Worm (Caenorhabditis elegans) whole organism, young adult: Measurements from ENCODE around the gene F52H2.5.
A peak's percentile ranks its signal among the peaks of the same experiment; 100 is the strongest.

Experiments
- B0019.2 ChIP-seq: fragments of 200-800 bp; sonication (Bioruptor generic); conservative IDR thresholded peaks from 2 replicates; pipeline ENCODE4 v1.3.6; 2022; ENCODE audit warnings: missing genetic modification reagents, missing genetic modification characterization, missing compliant biosample characterization
- F57A8.1 ChIP-seq: fragments of 200-800 bp; sonication (Bioruptor generic); optimal IDR thresholded peaks from 2 replicates; lab custom pipeline; 2018; ENCODE audit warnings: mild to moderate bottlenecking, missing genetic modification characterization, moderate library complexity, missing compliant biosample characterization
- K12H6.12 ChIP-seq: fragments of 200-800 bp; sonication (Bioruptor generic); optimal IDR thresholded peaks from 2 replicates; lab custom pipeline; 2018; ENCODE audit warnings: mild to moderate bottlenecking, missing genetic modification characterization, missing compliant biosample characterization
- T07F8.4 ChIP-seq: sonication (generic microtip); optimal IDR thresholded peaks from 2 replicates; lab custom pipeline; 2016; ENCODE audit warnings: mild to moderate bottlenecking, missing genetic modification characterization, moderate library complexity, missing compliant biosample characterization
- Y53F4B.3 ChIP-seq: fragments of 200-800 bp; sonication (Bioruptor generic); IDR thresholded peaks from 2 replicates; pipeline ENCODE4 v1.3.6; 2022; ENCODE audit warnings: missing genetic modification reagents, missing genetic modification characterization, missing compliant biosample characterization
- Y56A3A.18 ChIP-seq: fragments of 200-800 bp; sonication (Bioruptor generic); IDR thresholded peaks from 2 replicates; pipeline ENCODE4 v1.3.6; 2022; ENCODE audit warnings: missing genetic modification reagents, missing genetic modification characterization, missing compliant biosample characterization
- Y79H2A.3 ChIP-seq: fragments of 200-800 bp; sonication (Bioruptor generic); conservative IDR thresholded peaks from 2 replicates; pipeline ENCODE4 v1.3.6; 2022; ENCODE audit warnings: missing genetic modification reagents, missing genetic modification characterization, missing compliant biosample characterization
- ZK185.1 ChIP-seq: sonication (generic microtip); optimal IDR thresholded peaks from 2 replicates; lab custom pipeline; 2016; ENCODE audit warnings: mild to moderate bottlenecking, missing genetic modification characterization, missing compliant biosample characterization; ENCODE audit not compliant: poor library complexity, severe bottlenecking
- aptf-2 ChIP-seq: fragments of 200-800 bp; sonication (Bioruptor generic); conservative IDR thresholded peaks from 2 replicates; pipeline ENCODE4 v1.3.6; 2022; ENCODE audit warnings: missing genetic modification reagents, missing genetic modification characterization, missing compliant biosample characterization
- attf-6 ChIP-seq: fragments of 200-800 bp; sonication (Bioruptor generic); IDR thresholded peaks from 2 replicates; pipeline ENCODE4 v1.3.6; 2022; ENCODE audit warnings: missing genetic modification reagents, missing genetic modification characterization, missing compliant biosample characterization
- bed-1 ChIP-seq: fragments of 200-800 bp; sonication (Bioruptor generic); IDR thresholded peaks from 2 replicates; pipeline ENCODE4 v1.3.6; 2022; ENCODE audit warnings: missing genetic modification reagents, missing genetic modification characterization, missing compliant biosample characterization
- bed-2 ChIP-seq: fragments of 200-800 bp; sonication (Bioruptor generic); IDR thresholded peaks from 2 replicates; pipeline ENCODE4 v1.3.6; 2022; ENCODE audit warnings: missing genetic modification reagents, missing genetic modification characterization, missing compliant biosample characterization
- cebp-1 ChIP-seq, 2 experiments: fragments of 200-800 bp in 1 of 2; sonication (Bioruptor generic) in 1 of 2; sonication (generic microtip) in 1 of 2; IDR thresholded peaks in 1 of 2; optimal IDR thresholded peaks in 1 of 2; 2 replicates each; pipeline versions ENCODE4 v1.3.6 to Lab custom; 2017 to 2022; ENCODE audit warnings: missing compliant biosample characterization in 2 of 2, missing genetic modification characterization in 2 of 2, mild to moderate bottlenecking in 1 of 2, missing genetic modification reagents in 1 of 2, moderate library complexity in 1 of 2
- ceh-58 ChIP-seq: fragments of 200-800 bp; sonication (Bioruptor generic); IDR thresholded peaks from 2 replicates; pipeline ENCODE4 v1.3.6; 2022; ENCODE audit warnings: missing genetic modification characterization, missing compliant biosample characterization
- ceh-79 ChIP-seq: sonication (generic microtip); optimal IDR thresholded peaks from 2 replicates; lab custom pipeline; 2017; ENCODE audit warnings: mild to moderate bottlenecking, missing genetic modification characterization, missing compliant biosample characterization
- dpff-1 ChIP-seq: sonication (generic microtip); optimal IDR thresholded peaks from 2 replicates; lab custom pipeline; 2017; ENCODE audit warnings: mild to moderate bottlenecking, missing genetic modification characterization, missing compliant biosample characterization
- egrh-3 ChIP-seq: fragments of 200-800 bp; sonication (Bioruptor generic); IDR thresholded peaks from 2 replicates; pipeline ENCODE4 v1.3.6; 2022; ENCODE audit warnings: missing genetic modification reagents, missing genetic modification characterization, missing compliant biosample characterization
- gei-17 ChIP-seq: fragments of 200-800 bp; sonication (Bioruptor generic); optimal IDR thresholded peaks from 2 replicates; lab custom pipeline; 2018; ENCODE audit warnings: mild to moderate bottlenecking, missing genetic modification characterization, missing compliant biosample characterization
- hlh-12 ChIP-seq: sonication (generic microtip); optimal IDR thresholded peaks from 2 replicates; lab custom pipeline; 2016; ENCODE audit warnings: missing genetic modification characterization, missing compliant biosample characterization
- hsf-1 ChIP-seq: fragments of 200-800 bp; sonication (Bioruptor generic); IDR thresholded peaks from 2 replicates; pipeline ENCODE4 v1.3.6; 2022; ENCODE audit warnings: missing genetic modification reagents, missing genetic modification characterization, missing compliant biosample characterization
- lin-26 ChIP-seq: fragments of 200-800 bp; sonication (Bioruptor generic); IDR thresholded peaks from 2 replicates; pipeline ENCODE4 v1.3.6; 2022; ENCODE audit warnings: missing genetic modification reagents, missing genetic modification characterization, missing compliant biosample characterization
- lin-35 ChIP-seq, 3 experiments: fragments of 150-350 bp in 2 of 3; sonication (generic microtip) in 1 of 3; optimal IDR thresholded peaks; 2 replicates each; lab custom pipeline; 2014 to 2018; ENCODE audit warnings: missing biosample characterization in 3 of 3, missing genetic modification characterization in 3 of 3, missing genetic modification reagents in 3 of 3
- lin-40 ChIP-seq: sonication (generic microtip); optimal IDR thresholded peaks from 2 replicates; lab custom pipeline; 2016; ENCODE audit warnings: missing genetic modification characterization, mild to moderate bottlenecking, missing compliant biosample characterization, missing genotype, missing genetic modification reagents
- lsl-1 ChIP-seq: fragments of 200-800 bp; sonication (Bioruptor generic); optimal IDR thresholded peaks from 2 replicates; lab custom pipeline; 2018; ENCODE audit warnings: mild to moderate bottlenecking, missing genetic modification characterization, moderate library complexity, missing compliant biosample characterization
- lsy-27 ChIP-seq: sonication (generic microtip); optimal IDR thresholded peaks from 2 replicates; lab custom pipeline; 2017; ENCODE audit warnings: missing genetic modification characterization, mild to moderate bottlenecking, missing compliant biosample characterization, antibody characterized with exemption, missing genotype, borderline replicate concordance; ENCODE audit not compliant: insufficient read depth
- madf-3 ChIP-seq: fragments of 200-800 bp; sonication (Bioruptor generic); IDR thresholded peaks from 2 replicates; pipeline ENCODE4 v1.3.6; 2022; ENCODE audit warnings: missing genetic modification reagents, missing genetic modification characterization, missing compliant biosample characterization
- madf-8 ChIP-seq: fragments of 200-800 bp; sonication (Bioruptor generic); conservative IDR thresholded peaks from 2 replicates; pipeline ENCODE4 v1.3.6; 2022; ENCODE audit warnings: missing genetic modification reagents, missing genetic modification characterization, missing compliant biosample characterization
- mes-4 ChIP-seq: sonication (generic microtip); optimal IDR thresholded peaks from 2 replicates; lab custom pipeline; 2016; ENCODE audit warnings: missing genotype, missing genetic modification characterization, missing compliant biosample characterization
- nfya-2 ChIP-seq: fragments of 200-800 bp; sonication (Bioruptor generic); IDR thresholded peaks from 2 replicates; pipeline ENCODE4 v1.3.6; 2022; ENCODE audit warnings: missing genetic modification reagents, missing genetic modification characterization, missing compliant biosample characterization
- nhr-120 ChIP-seq: fragments of 200-800 bp; sonication (Bioruptor generic); IDR thresholded peaks from 2 replicates; pipeline ENCODE4 v1.3.6; 2022; ENCODE audit warnings: missing genetic modification characterization, missing compliant biosample characterization
- nhr-80 ChIP-seq: sonication (generic microtip); optimal IDR thresholded peaks from 2 replicates; lab custom pipeline; 2016; ENCODE audit warnings: missing genetic modification characterization, missing compliant biosample characterization
- nhr-90 ChIP-seq: sonication (generic microtip); optimal IDR thresholded peaks from 2 replicates; lab custom pipeline; 2016; ENCODE audit warnings: missing genotype, mild to moderate bottlenecking, missing genetic modification characterization, missing compliant biosample characterization
- repo-1 ChIP-seq: sonication (generic microtip); optimal IDR thresholded peaks from 2 replicates; lab custom pipeline; 2017; ENCODE audit warnings: mild to moderate bottlenecking, missing genetic modification characterization, missing compliant biosample characterization
- sdz-38 ChIP-seq: sonication (generic microtip); optimal IDR thresholded peaks from 2 replicates; lab custom pipeline; 2016; ENCODE audit warnings: missing genotype, missing genetic modification characterization, missing compliant biosample characterization
- sea-2 ChIP-seq: fragments of 200-800 bp; sonication (Bioruptor generic); IDR thresholded peaks from 2 replicates; pipeline ENCODE4 v1.3.6; 2022; ENCODE audit warnings: missing genetic modification characterization, missing compliant biosample characterization
- tbp1 ChIP-seq: fragments of 200-800 bp; sonication (Bioruptor generic); optimal IDR thresholded peaks from 2 replicates; lab custom pipeline; 2018; ENCODE audit warnings: mild to moderate bottlenecking, missing genetic modification characterization, missing compliant biosample characterization
- unc-130 ChIP-seq: sonication (generic microtip); optimal IDR thresholded peaks from 2 replicates; lab custom pipeline; 2016; ENCODE audit warnings: missing genetic modification reagents, missing genetic modification characterization, missing compliant biosample characterization
- ztf-18 ChIP-seq: sonication (generic microtip); optimal IDR thresholded peaks from 2 replicates; lab custom pipeline; 2016; ENCODE audit warnings: missing genotype, mild to moderate bottlenecking, missing genetic modification characterization, missing compliant biosample characterization
- ztf-25 ChIP-seq: fragments of 200-800 bp; sonication (Bioruptor generic); IDR thresholded peaks from 2 replicates; pipeline ENCODE4 v1.3.6; 2022; ENCODE audit warnings: missing genetic modification reagents, missing genetic modification characterization, missing compliant biosample characterization
- ztf-26 ChIP-seq: sonication (generic microtip); optimal IDR thresholded peaks from 2 replicates; lab custom pipeline; 2017; ENCODE audit warnings: missing genetic modification characterization, missing compliant biosample characterization

F52H2.5 gene

DNA sequence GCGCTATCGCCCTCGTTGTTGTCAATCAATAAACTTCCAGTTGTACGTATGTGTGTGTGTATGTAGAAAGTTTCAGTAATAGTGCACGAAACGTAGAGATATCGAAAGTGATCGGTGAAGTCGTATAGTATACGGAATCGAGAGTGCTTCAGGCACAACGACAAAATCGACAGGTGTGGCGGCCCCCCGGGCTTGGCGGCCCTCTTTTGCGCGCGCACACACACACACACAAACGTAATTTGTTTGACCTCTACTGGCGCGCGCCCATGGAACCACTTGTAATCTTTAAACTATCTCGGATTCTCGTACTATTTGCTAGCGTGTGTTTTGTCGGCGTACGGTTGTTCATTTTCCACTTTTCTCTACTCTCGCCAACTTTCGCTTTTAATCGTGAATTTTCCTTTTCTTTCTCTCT, 31.7 kb upstream of the F52H2.5 start (continued):
- TF ChIP-seq egrh-3 (GFP tag; lab: Robert Waterston, UW) = no peak
- no peak for TF ChIP-seq repo-1 (tag; lab: Kevin White, UChicago)
- no peak for TF ChIP-seq ZK185.1 (tag; lab: Kevin White, UChicago)
- no peak for TF ChIP-seq gei-17 (GFP tag; lab: Kevin White, UChicago)
- no peak for TF ChIP-seq aptf-2 (GFP tag; lab: Robert Waterston, UW)
- no peak for TF ChIP-seq lsl-1 (GFP tag; lab: Kevin White, UChicago)
- no peak for TF ChIP-seq sea-2 (GFP tag; lab: Robert Waterston, UW)
- TF ChIP-seq sdz-38 (tag; lab: Kevin White, UChicago) = no peak
- TF ChIP-seq, all 124 proteins: peak for 10

DNA sequence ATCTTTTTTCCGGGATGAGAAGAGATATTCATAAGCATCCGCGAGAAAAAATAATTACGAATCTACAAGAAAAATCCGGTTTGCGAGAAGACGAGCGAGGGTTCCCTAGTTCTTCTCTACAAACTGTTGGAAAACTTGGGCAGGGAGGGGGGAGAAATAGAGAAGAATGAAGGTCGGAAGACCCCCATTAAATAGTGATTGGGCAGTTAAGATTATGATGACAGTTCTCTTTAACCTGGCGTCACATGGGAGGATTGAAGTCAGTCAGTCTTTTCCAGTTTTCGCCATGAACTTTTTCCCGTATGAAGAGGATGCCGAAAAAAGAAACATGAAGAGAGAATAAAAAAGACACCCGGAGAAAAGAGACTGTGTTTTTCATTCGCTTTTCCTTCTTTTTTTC, 30.9 kb upstream of the F52H2.5 start:
- TF ChIP-seq lin-40 (tag; lab: Kevin White, UChicago) (peak; percentile 27), ztf-18 (tag; lab: Kevin White, UChicago) (no peak), nhr-90 (tag; lab: Kevin White, UChicago) (no peak), lin-35 (GFP tag; optimal IDR thresholded peaks at IDR 0.05; lab: Kevin White, UChicago) (no peak), ztf-26 (tag; lab: Kevin White, UChicago) (peak; percentile 52), lin-26 (GFP tag; lab: Robert Waterston, UW) (peak; percentile 41; the same call in 1 of the 2 replicates), tbp1 (GFP tag; lab: Kevin White, UChicago) (peak; percentile 26)
- TF ChIP-seq, all 124 proteins: peak for 4

DNA sequence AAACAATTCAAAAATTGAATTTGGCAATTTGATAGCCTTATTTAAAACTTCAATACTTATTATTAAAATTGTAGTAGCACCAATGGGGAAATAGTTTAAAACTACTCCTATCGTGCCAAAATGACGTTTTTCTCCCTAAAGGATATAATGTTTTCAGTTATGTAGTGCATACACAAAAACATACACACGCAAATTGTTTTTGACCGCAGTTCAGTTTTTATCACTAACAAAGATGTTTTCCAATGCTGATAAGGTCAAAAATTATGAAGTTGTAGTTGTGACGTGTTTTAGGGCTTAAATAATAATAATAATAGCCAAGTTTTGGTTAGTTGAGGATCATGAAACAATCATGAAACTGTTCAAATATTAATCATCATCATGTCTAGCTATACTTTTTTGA, 30.1 kb upstream of the F52H2.5 start:
- TF ChIP-seq sea-2 (GFP tag; lab: Robert Waterston, UW) (no peak), ceh-58 (GFP tag; lab: Robert Waterston, UW) (no peak), nfya-2 (GFP tag; lab: Robert Waterston, UW) (no peak), madf-8 (GFP tag; lab: Robert Waterston, UW) (no peak), Y53F4B.3 (no peak), cebp-1 (GFP tag; IDR thresholded peaks at IDR 0.05; lab: Robert Waterston, UW) (no peak), cebp-1 (tag; optimal IDR thresholded peaks at IDR 0.05; lab: Kevin White, UChicago) (no peak), ztf-26 (tag; lab: Kevin White, UChicago) (no peak), repo-1 (tag; lab: Kevin White, UChicago) (no peak), madf-3 (no peak), Y56A3A.18 (GFP tag; lab: Robert Waterston, UW) (no peak), nhr-120 (GFP tag; lab: Robert Waterston, UW) (no peak), mes-4 (tag; lab: Kevin White, UChicago) (no peak), bed-1 (no peak), attf-6 (GFP tag; lab: Robert Waterston, UW) (no peak)

DNA sequence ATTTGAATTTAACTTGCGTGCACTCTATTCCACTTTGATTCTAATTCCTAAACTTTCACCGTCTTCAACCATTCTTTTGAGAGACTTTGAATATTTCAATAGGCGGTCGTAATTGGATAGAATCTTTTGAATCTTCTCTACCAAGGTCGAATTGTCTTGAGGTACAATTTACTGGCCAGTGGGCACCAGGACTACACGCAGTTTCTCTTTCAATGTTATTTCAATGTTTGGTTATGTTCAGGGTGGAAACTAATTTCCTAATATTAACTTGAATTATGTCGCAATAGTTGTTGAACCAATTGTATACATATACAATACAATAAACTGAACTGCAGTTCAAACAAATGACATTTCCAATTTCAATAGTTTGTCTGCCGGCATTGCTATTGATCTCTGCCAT, 28.1 kb upstream of the F52H2.5 start:
- TF ChIP-seq bed-2 (no peak), Y79H2A.3 (GFP tag; lab: Robert Waterston, UW) (no peak), lsl-1 (GFP tag; lab: Kevin White, UChicago) (no peak), nfya-2 (GFP tag; lab: Robert Waterston, UW) (no peak), F57A8.1 (GFP tag; lab: Kevin White, UChicago) (no peak), B0019.2 (GFP tag; lab: Robert Waterston, UW) (no peak), hlh-12 (tag; lab: Kevin White, UChicago) (no peak), ztf-25 (GFP tag; lab: Robert Waterston, UW) (no peak), repo-1 (tag; lab: Kevin White, UChicago) (no peak), T07F8.4 (no peak), ceh-79 (tag; lab: Kevin White, UChicago) (no peak), nhr-80 (tag; lab: Kevin White, UChicago) (no peak), mes-4 (tag; lab: Kevin White, UChicago) (no peak), unc-130 (no peak), Y53F4B.3 (no peak), lsy-27 (tag; lab: Kevin White, UChicago) (no peak), K12H6.12 (tag; lab: Kevin White, UChicago) (no peak), aptf-2 (GFP tag; lab: Robert Waterston, UW) (no peak), dpff-1 (tag; lab: Kevin White, UChicago) (no peak), hsf-1 (GFP tag; lab: Robert Waterston, UW) (no peak)
